Fruit fly (Drosophila melanogaster): ENCODE data around the gene CG11357.

CG11357 gene

dm6 chr3L:4546650-4547049 lies 4.8 kb downstream of the CG11357 start:
- TF ChIP-seq h (optimal IDR thresholded peaks at IDR 0.05) (no peak), ttk (optimal IDR thresholded peaks at IDR 0.05) (no peak), Sin3A (optimal IDR thresholded peaks at IDR 0.05) (no peak), insv (optimal IDR thresholded peaks at IDR 0.05) (no peak), Myc (optimal IDR thresholded peaks at IDR 0.05) (no peak), psq (optimal IDR thresholded peaks at IDR 0.05) (no peak)

- TF ChIP-seq insv (optimal IDR thresholded peaks at IDR 0.05) (no peak), psq (optimal IDR thresholded peaks at IDR 0.05) (no peak), ttk (optimal IDR thresholded peaks at IDR 0.05) (no peak), Sin3A (optimal IDR thresholded peaks at IDR 0.05) (no peak), Myc (optimal IDR thresholded peaks at IDR 0.05) (no peak), h (optimal IDR thresholded peaks at IDR 0.05) (no peak)
Observed at dm6 chr3L:4548380-4548779, 6.5 kb downstream of the CG11357 start.

- no peak for TF ChIP-seq h (optimal IDR thresholded peaks at IDR 0.05)
- no peak for TF ChIP-seq insv (optimal IDR thresholded peaks at IDR 0.05)
- TF ChIP-seq Myc (optimal IDR thresholded peaks at IDR 0.05), result no peak
Observed at dm6 chr3L:4549341-4549740, 7.5 kb downstream of the CG11357 start.

dm6 chr3L:4550153-4550802 lies 8.4 kb downstream of the CG11357 start:
- TF ChIP-seq Sin3A (optimal IDR thresholded peaks at IDR 0.05), result no peak
- TF ChIP-seq Myc (optimal IDR thresholded peaks at IDR 0.05), result no peak

- no peak for TF ChIP-seq psq (optimal IDR thresholded peaks at IDR 0.05)
- no peak for TF ChIP-seq Myc (optimal IDR thresholded peaks at IDR 0.05)
- TF ChIP-seq Sin3A (optimal IDR thresholded peaks at IDR 0.05), result no peak
- TF ChIP-seq insv (optimal IDR thresholded peaks at IDR 0.05), result no peak
- no peak for TF ChIP-seq h (optimal IDR thresholded peaks at IDR 0.05)
- TF ChIP-seq ttk (optimal IDR thresholded peaks at IDR 0.05), result no peak
Observed at dm6 chr3L:4551810-4552209, 10.0 kb downstream of the CG11357 start.

dm6 chr3L:4553395-4553794 lies 11.5 kb downstream of the CG11357 start:
- TF ChIP-seq ttk (optimal IDR thresholded peaks at IDR 0.05), result no peak
- no peak for TF ChIP-seq Sin3A (optimal IDR thresholded peaks at IDR 0.05)
- TF ChIP-seq insv (optimal IDR thresholded peaks at IDR 0.05), result no peak
- no peak for TF ChIP-seq Myc (optimal IDR thresholded peaks at IDR 0.05)
- TF ChIP-seq h (optimal IDR thresholded peaks at IDR 0.05), result no peak
- TF ChIP-seq psq (optimal IDR thresholded peaks at IDR 0.05), result no peak

dm6 chr3L:4554216-4554615 lies 12.4 kb downstream of the CG11357 start:
- TF ChIP-seq ttk (optimal IDR thresholded peaks at IDR 0.05) (no peak), Myc (optimal IDR thresholded peaks at IDR 0.05) (no peak), Sin3A (optimal IDR thresholded peaks at IDR 0.05) (no peak), psq (optimal IDR thresholded peaks at IDR 0.05) (no peak), insv (optimal IDR thresholded peaks at IDR 0.05) (no peak), h (optimal IDR thresholded peaks at IDR 0.05) (no peak)

dm6 chr3L:4555136-4555535 lies 13.3 kb downstream of the CG11357 start, which contains the start of gene CG33777:
CG33777 (minus strand) TSS chr3L:4555236.
- TF ChIP-seq ttk (optimal IDR thresholded peaks at IDR 0.05) (no peak), Sin3A (optimal IDR thresholded peaks at IDR 0.05) (no peak)

- TF ChIP-seq h (optimal IDR thresholded peaks at IDR 0.05), result no peak
Observed at dm6 chr3L:4555787-4556186, 13.9 kb downstream of the CG11357 start, which contains the start of gene CG42540. CG42540 (plus strand) TSS chr3L:4556087.

- TF ChIP-seq Sin3A (optimal IDR thresholded peaks at IDR 0.05) (no peak), ttk (optimal IDR thresholded peaks at IDR 0.05) (no peak), h (optimal IDR thresholded peaks at IDR 0.05) (no peak), psq (optimal IDR thresholded peaks at IDR 0.05) (no peak), insv (optimal IDR thresholded peaks at IDR 0.05) (no peak)
Observed at dm6 chr3L:4556831-4557355, 15.0 kb downstream of the CG11357 start.

- TF ChIP-seq Sin3A (optimal IDR thresholded peaks at IDR 0.05) (no peak), psq (optimal IDR thresholded peaks at IDR 0.05) (no peak), h (optimal IDR thresholded peaks at IDR 0.05) (no peak)
Observed at dm6 chr3L:4574439-4574838, 32.6 kb downstream of the CG11357 start.

dm6 chr3L:4575392-4575791 lies 33.5 kb downstream of the CG11357 start:
- TF ChIP-seq insv (optimal IDR thresholded peaks at IDR 0.05), result no peak
- no peak for TF ChIP-seq Sin3A (optimal IDR thresholded peaks at IDR 0.05)
- TF ChIP-seq Myc (optimal IDR thresholded peaks at IDR 0.05), result no peak
- TF ChIP-seq psq (optimal IDR thresholded peaks at IDR 0.05), result no peak
- no peak for TF ChIP-seq ttk (optimal IDR thresholded peaks at IDR 0.05)
- no peak for TF ChIP-seq h (optimal IDR thresholded peaks at IDR 0.05)

- no peak for TF ChIP-seq ttk (optimal IDR thresholded peaks at IDR 0.05)
- TF ChIP-seq h (optimal IDR thresholded peaks at IDR 0.05), result no peak
- no peak for TF ChIP-seq psq (optimal IDR thresholded peaks at IDR 0.05)
- no peak for TF ChIP-seq Myc (optimal IDR thresholded peaks at IDR 0.05)
- TF ChIP-seq Sin3A (optimal IDR thresholded peaks at IDR 0.05), result no peak
- TF ChIP-seq insv (optimal IDR thresholded peaks at IDR 0.05), result no peak
Observed at dm6 chr3L:4590051-4590450, 48.2 kb downstream of the CG11357 start.

- no peak for TF ChIP-seq h (optimal IDR thresholded peaks at IDR 0.05)
- TF ChIP-seq Sin3A (optimal IDR thresholded peaks at IDR 0.05), result no peak
- TF ChIP-seq psq (optimal IDR thresholded peaks at IDR 0.05), result no peak
- TF ChIP-seq ttk (optimal IDR thresholded peaks at IDR 0.05), result no peak
- TF ChIP-seq insv (optimal IDR thresholded peaks at IDR 0.05), result no peak
- no peak for TF ChIP-seq Myc (optimal IDR thresholded peaks at IDR 0.05)
Observed at dm6 chr3L:4599747-4600146, 57.9 kb downstream of the CG11357 start.

All from Kc167 (cell line).